Worm (Caenorhabditis elegans) whole organism, early embryonic: ENCODE measurements around the gene sipa-1.

Source experiments
- ama-1 ChIP-seq: fragments of 150-350 bp; optimal IDR thresholded peaks from 2 replicates; lab custom pipeline; 2014
- hmbx-1 ChIP-seq: sonication (generic microtip); optimal IDR thresholded peaks from 2 replicates; lab custom pipeline; 2016; ENCODE audit warnings: mild to moderate bottlenecking, missing genetic modification characterization, missing compliant biosample characterization

ce11 chrV:11621276-11621675, 15.8 kb downstream of the sipa-1 start:
- TF ChIP-seq hmbx-1 (tag; lab: Kevin White, UChicago), result no peak
- no peak for TF ChIP-seq ama-1 (lab: Kevin White, UChicago)
